Worm (Caenorhabditis elegans) whole organism, young adult: Measurements from ENCODE around the gene ver-4.

Source experiments
- B0261.1 ChIP-seq: sonication (generic microtip); optimal IDR thresholded peaks from 2 replicates; lab custom pipeline; 2016; ENCODE audit warnings: mild to moderate bottlenecking, missing genetic modification characterization, moderate library complexity, missing compliant biosample characterization
- F49E8.2 ChIP-seq: sonication (generic microtip); optimal IDR thresholded peaks from 3 replicates; lab custom pipeline; 2017; ENCODE audit warnings: missing genetic modification characterization, mild to moderate bottlenecking, missing compliant biosample characterization, antibody characterized with exemption, moderate library complexity; ENCODE audit not compliant: insufficient read depth
- F57A8.1 ChIP-seq: fragments of 200-800 bp; sonication (Bioruptor generic); optimal IDR thresholded peaks from 2 replicates; lab custom pipeline; 2018; ENCODE audit warnings: mild to moderate bottlenecking, missing genetic modification characterization, moderate library complexity, missing compliant biosample characterization
- F57C9.4 ChIP-seq: sonication (generic microtip); optimal IDR thresholded peaks from 2 replicates; lab custom pipeline; 2017; ENCODE audit warnings: mild to moderate bottlenecking, missing genetic modification characterization, missing compliant biosample characterization
- K12H6.12 ChIP-seq: fragments of 200-800 bp; sonication (Bioruptor generic); optimal IDR thresholded peaks from 2 replicates; lab custom pipeline; 2018; ENCODE audit warnings: mild to moderate bottlenecking, missing genetic modification characterization, missing compliant biosample characterization
- T07F8.4 ChIP-seq: sonication (generic microtip); optimal IDR thresholded peaks from 2 replicates; lab custom pipeline; 2016; ENCODE audit warnings: mild to moderate bottlenecking, missing genetic modification characterization, moderate library complexity, missing compliant biosample characterization
- Y53F4B.3 ChIP-seq: fragments of 200-800 bp; sonication (Bioruptor generic); IDR thresholded peaks from 2 replicates; pipeline ENCODE4 v1.3.6; 2022; ENCODE audit warnings: missing genetic modification reagents, missing genetic modification characterization, missing compliant biosample characterization
- Y79H2A.3 ChIP-seq: fragments of 200-800 bp; sonication (Bioruptor generic); conservative IDR thresholded peaks from 2 replicates; pipeline ENCODE4 v1.3.6; 2022; ENCODE audit warnings: missing genetic modification reagents, missing genetic modification characterization, missing compliant biosample characterization
- aptf-2 ChIP-seq: fragments of 200-800 bp; sonication (Bioruptor generic); conservative IDR thresholded peaks from 2 replicates; pipeline ENCODE4 v1.3.6; 2022; ENCODE audit warnings: missing genetic modification reagents, missing genetic modification characterization, missing compliant biosample characterization
- aptf-3 ChIP-seq: fragments of 200-800 bp; sonication (Bioruptor generic); IDR thresholded peaks from 2 replicates; pipeline ENCODE4 v1.3.6; 2022; ENCODE audit warnings: missing genetic modification characterization, missing compliant biosample characterization
- bed-2 ChIP-seq: fragments of 200-800 bp; sonication (Bioruptor generic); IDR thresholded peaks from 2 replicates; pipeline ENCODE4 v1.3.6; 2022; ENCODE audit warnings: missing genetic modification reagents, missing genetic modification characterization, missing compliant biosample characterization
- cebp-1 ChIP-seq, 2 experiments: fragments of 200-800 bp in 1 of 2; sonication (Bioruptor generic) in 1 of 2; sonication (generic microtip) in 1 of 2; IDR thresholded peaks in 1 of 2; optimal IDR thresholded peaks in 1 of 2; 2 replicates each; pipeline versions ENCODE4 v1.3.6 to Lab custom; 2017 to 2022; ENCODE audit warnings: missing compliant biosample characterization in 2 of 2, missing genetic modification characterization in 2 of 2, mild to moderate bottlenecking in 1 of 2, missing genetic modification reagents in 1 of 2, moderate library complexity in 1 of 2
- cebp-2 ChIP-seq: fragments of 200-800 bp; sonication (Bioruptor generic); IDR thresholded peaks from 2 replicates; pipeline ENCODE4 v1.3.6; 2022; ENCODE audit warnings: missing genetic modification characterization, missing compliant biosample characterization
- ceh-58 ChIP-seq: fragments of 200-800 bp; sonication (Bioruptor generic); IDR thresholded peaks from 2 replicates; pipeline ENCODE4 v1.3.6; 2022; ENCODE audit warnings: missing genetic modification characterization, missing compliant biosample characterization
- die-1 ChIP-seq: sonication (generic microtip); optimal IDR thresholded peaks from 2 replicates; lab custom pipeline; 2016; ENCODE audit warnings: missing genotype, mild to moderate bottlenecking, missing genetic modification characterization, missing compliant biosample characterization
- dpff-1 ChIP-seq: sonication (generic microtip); optimal IDR thresholded peaks from 2 replicates; lab custom pipeline; 2017; ENCODE audit warnings: mild to moderate bottlenecking, missing genetic modification characterization, missing compliant biosample characterization
- dpl-1 ChIP-seq: fragments of 150-350 bp; optimal IDR thresholded peaks from 2 replicates; lab custom pipeline; 2014; ENCODE audit warnings: missing biosample characterization, missing genetic modification reagents, missing genetic modification characterization
- egl-18 ChIP-seq: fragments of 200-800 bp; sonication (Bioruptor generic); IDR thresholded peaks from 2 replicates; pipeline ENCODE4 v1.3.6; 2022; ENCODE audit warnings: missing genetic modification reagents, missing genetic modification characterization, missing compliant biosample characterization
- egrh-3 ChIP-seq: fragments of 200-800 bp; sonication (Bioruptor generic); IDR thresholded peaks from 2 replicates; pipeline ENCODE4 v1.3.6; 2022; ENCODE audit warnings: missing genetic modification reagents, missing genetic modification characterization, missing compliant biosample characterization
- ets-4 ChIP-seq: fragments of 200-800 bp; sonication (Bioruptor generic); optimal IDR thresholded peaks from 2 replicates; lab custom pipeline; 2018; ENCODE audit warnings: mild to moderate bottlenecking, missing genetic modification characterization, missing compliant biosample characterization
- fkh-3 ChIP-seq: sonication (generic microtip); optimal IDR thresholded peaks from 2 replicates; lab custom pipeline; 2016; ENCODE audit warnings: mild to moderate bottlenecking, missing genetic modification characterization, missing compliant biosample characterization
- hlh-12 ChIP-seq: sonication (generic microtip); optimal IDR thresholded peaks from 2 replicates; lab custom pipeline; 2016; ENCODE audit warnings: missing genetic modification characterization, missing compliant biosample characterization
- hmg-1.2 ChIP-seq: fragments of 200-800 bp; sonication (Bioruptor generic); IDR thresholded peaks from 2 replicates; pipeline ENCODE4 v1.3.6; 2022; ENCODE audit warnings: missing genetic modification reagents, missing genetic modification characterization, missing compliant biosample characterization
- hrde-1 ChIP-seq: sonication (generic microtip); optimal IDR thresholded peaks from 2 replicates; lab custom pipeline; 2016; ENCODE audit warnings: missing genetic modification characterization, mild to moderate bottlenecking, missing compliant biosample characterization, moderate library complexity, missing genotype, missing genetic modification reagents, borderline replicate concordance
- lag-1 ChIP-seq: fragments of 200-800 bp; sonication (Bioruptor generic); IDR thresholded peaks from 2 replicates; pipeline ENCODE4 v1.3.6; 2022; ENCODE audit warnings: missing genetic modification reagents, missing genetic modification characterization, missing compliant biosample characterization
- lin-40 ChIP-seq: sonication (generic microtip); optimal IDR thresholded peaks from 2 replicates; lab custom pipeline; 2016; ENCODE audit warnings: missing genetic modification characterization, mild to moderate bottlenecking, missing compliant biosample characterization, missing genotype, missing genetic modification reagents
- lir-1 ChIP-seq: fragments of 200-800 bp; sonication (Bioruptor generic); conservative IDR thresholded peaks from 2 replicates; pipeline ENCODE4 v1.3.6; 2022; ENCODE audit warnings: missing genetic modification reagents, missing genetic modification characterization, missing compliant biosample characterization
- lsl-1 ChIP-seq: fragments of 200-800 bp; sonication (Bioruptor generic); optimal IDR thresholded peaks from 2 replicates; lab custom pipeline; 2018; ENCODE audit warnings: mild to moderate bottlenecking, missing genetic modification characterization, moderate library complexity, missing compliant biosample characterization
- madf-6 ChIP-seq: fragments of 200-800 bp; sonication (Bioruptor generic); IDR thresholded peaks from 2 replicates; pipeline ENCODE4 v1.3.6; 2022; ENCODE audit warnings: missing genetic modification reagents, missing genetic modification characterization, missing compliant biosample characterization
- mcd-1 ChIP-seq: fragments of 200-800 bp; sonication (Bioruptor generic); IDR thresholded peaks from 2 replicates; pipeline ENCODE4 v1.3.6; 2022; ENCODE audit warnings: missing genetic modification reagents, missing genetic modification characterization, missing compliant biosample characterization
- nhr-27 ChIP-seq: fragments of 200-800 bp; sonication (Bioruptor generic); optimal IDR thresholded peaks from 2 replicates; lab custom pipeline; 2018; ENCODE audit warnings: mild to moderate bottlenecking, missing genetic modification characterization, moderate library complexity, missing compliant biosample characterization
- nhr-80 ChIP-seq: sonication (generic microtip); optimal IDR thresholded peaks from 2 replicates; lab custom pipeline; 2016; ENCODE audit warnings: missing genetic modification characterization, missing compliant biosample characterization
- pha-4 ChIP-seq: fragments of 150-350 bp; sonication (generic microtip); optimal IDR thresholded peaks from 2 replicates; lab custom pipeline; 2014; ENCODE audit warnings: missing biosample characterization, missing genetic modification reagents, missing genetic modification characterization
- rcor-1 ChIP-seq: fragments of 200-800 bp; sonication (Bioruptor generic); IDR thresholded peaks from 2 replicates; pipeline ENCODE4 v1.3.6; 2022; ENCODE audit warnings: missing genetic modification reagents, missing genetic modification characterization, missing compliant biosample characterization
- rec-8 ChIP-seq, 2 experiments: sonication (generic microtip); optimal IDR thresholded peaks; 2 replicates each; lab custom pipeline; 2016; ENCODE audit warnings: mild to moderate bottlenecking in 2 of 2, missing genetic modification characterization in 2 of 2, missing genetic modification reagents in 2 of 2, missing genotype in 2 of 2, missing biosample characterization in 1 of 2, missing compliant biosample characterization in 1 of 2, moderate library complexity in 1 of 2
- repo-1 ChIP-seq: sonication (generic microtip); optimal IDR thresholded peaks from 2 replicates; lab custom pipeline; 2017; ENCODE audit warnings: mild to moderate bottlenecking, missing genetic modification characterization, missing compliant biosample characterization
- snpc-1.1 ChIP-seq: sonication (generic microtip); optimal IDR thresholded peaks from 2 replicates; lab custom pipeline; 2017; ENCODE audit warnings: missing genetic modification characterization, mild to moderate bottlenecking, missing compliant biosample characterization, antibody characterized with exemption, moderate library complexity, missing genotype, missing genetic modification reagents; ENCODE audit not compliant: insufficient read depth
- snpc-1.3 ChIP-seq: sonication (generic microtip); optimal IDR thresholded peaks from 2 replicates; lab custom pipeline; 2017; ENCODE audit warnings: missing genetic modification characterization, mild to moderate bottlenecking, missing compliant biosample characterization, antibody characterized with exemption, moderate library complexity, missing genotype, missing genetic modification reagents; ENCODE audit not compliant: insufficient read depth
- zfh-2 ChIP-seq: fragments of 200-800 bp; sonication (Bioruptor generic); conservative IDR thresholded peaks from 2 replicates; pipeline ENCODE4 v1.3.6; 2022; ENCODE audit warnings: missing genetic modification reagents, missing genetic modification characterization, missing compliant biosample characterization
- ztf-18 ChIP-seq: sonication (generic microtip); optimal IDR thresholded peaks from 2 replicates; lab custom pipeline; 2016; ENCODE audit warnings: missing genotype, mild to moderate bottlenecking, missing genetic modification characterization, missing compliant biosample characterization
- ztf-26 ChIP-seq: sonication (generic microtip); optimal IDR thresholded peaks from 2 replicates; lab custom pipeline; 2017; ENCODE audit warnings: missing genetic modification characterization, missing compliant biosample characterization
- ztf-6 ChIP-seq: fragments of 200-800 bp; sonication (Bioruptor generic); IDR thresholded peaks from 2 replicates; pipeline ENCODE4 v1.3.6; 2022; ENCODE audit warnings: missing genetic modification reagents, missing genetic modification characterization, missing compliant biosample characterization

The ver-4 gene

ce11 chrX:10959136-10959535 is 23.0 kb upstream of the ver-4 start, which contains the start of gene K09C8.2 (continued):
- TF ChIP-seq F57C9.4 (tag; lab: Kevin White, UChicago) (no peak), pha-4 (tag; lab: Kevin White, UChicago) (no peak), repo-1 (tag; lab: Kevin White, UChicago) (no peak)

ce11 chrX:10961724-10962123 is 20.4 kb upstream of the ver-4 start:
- TF ChIP-seq zfh-2 (GFP tag; lab: Robert Waterston, UW) (no peak), rec-8 (tag; optimal IDR thresholded peaks at IDR 0.05; lab: Kevin White, UChicago) (no peak), F49E8.2 (tag; lab: Kevin White, UChicago) (no peak), lin-40 (tag; lab: Kevin White, UChicago) (no peak), F57C9.4 (tag; lab: Kevin White, UChicago) (no peak), dpff-1 (no peak), cebp-2 (GFP tag; lab: Robert Waterston, UW) (no peak), egrh-3 (GFP tag; lab: Robert Waterston, UW) (no peak), ztf-26 (tag; lab: Kevin White, UChicago) (no peak), die-1 (tag; lab: Kevin White, UChicago) (no peak), hrde-1 (tag; lab: Kevin White, UChicago) (no peak), ztf-18 (no peak), cebp-1 (GFP tag; IDR thresholded peaks at IDR 0.05; lab: Robert Waterston, UW) (no peak), cebp-1 (tag; optimal IDR thresholded peaks at IDR 0.05; lab: Kevin White, UChicago) (no peak), Y79H2A.3 (GFP tag; lab: Robert Waterston, UW) (no peak), hlh-12 (tag; lab: Kevin White, UChicago) (no peak), mcd-1 (GFP tag; lab: Robert Waterston, UW) (no peak), lsl-1 (GFP tag; lab: Kevin White, UChicago) (no peak), madf-6 (GFP tag; lab: Robert Waterston, UW) (no peak), fkh-3 (no peak), bed-2 (GFP tag; lab: Robert Waterston, UW) (no peak)

ce11 chrX:10963453-10964046 is 18.6 kb upstream of the ver-4 start, which contains the start of gene nas-10:
nas-10 (minus strand) TSS chrX:10963503.
- peak; percentile 47 for TF ChIP-seq K12H6.12 (tag; lab: Kevin White, UChicago)
- no peak for TF ChIP-seq snpc-1.3 (tag; lab: Kevin White, UChicago)
- TF ChIP-seq aptf-2 (GFP tag; lab: Robert Waterston, UW) = 0 out of 2 replicates have a peak, but pooled peaks have one; percentile 25
- TF ChIP-seq die-1 (tag; lab: Kevin White, UChicago) = peak; percentile 89
- TF ChIP-seq hmg-1.2 (GFP tag; lab: Robert Waterston, UW) = peak; percentile 84
- TF ChIP-seq lir-1 (GFP tag; lab: Robert Waterston, UW) = 0 out of 2 replicates have a peak, but pooled peaks have one; percentile 10
- TF ChIP-seq ztf-6 = no peak
- TF ChIP-seq lag-1 = no peak
- 0 out of 2 replicates have a peak, but pooled peaks have one; percentile 11 for TF ChIP-seq aptf-3 (GFP tag; lab: Robert Waterston, UW)
- TF ChIP-seq F57C9.4 (tag; lab: Kevin White, UChicago) = peak; percentile 7
- TF ChIP-seq hlh-12 (tag; lab: Kevin White, UChicago) = peak; percentile 34
- 0 out of 2 replicates have a peak, but pooled peaks have one; percentile 5 for TF ChIP-seq Y53F4B.3 (GFP tag; lab: Robert Waterston, UW)
- peak; percentile 4 for TF ChIP-seq F57A8.1 (GFP tag; lab: Kevin White, UChicago)
- peak; percentile 39 for TF ChIP-seq T07F8.4 (tag; lab: Kevin White, UChicago)
- TF ChIP-seq ets-4 (GFP tag; lab: Kevin White, UChicago) = peak; percentile 56
- peak; percentile 73 for TF ChIP-seq hrde-1 (tag; lab: Kevin White, UChicago)
- peak; percentile 69 for TF ChIP-seq ztf-18
- 0 out of 2 replicates have a peak, but pooled peaks have one; percentile 63 for TF ChIP-seq egl-18
- no peak for TF ChIP-seq nhr-80 (tag; lab: Kevin White, UChicago)
- peak; percentile 97 for TF ChIP-seq B0261.1
- 0 out of 2 replicates have a peak, but pooled peaks have one; percentile 47 for TF ChIP-seq ceh-58
- TF ChIP-seq snpc-1.1 (tag; lab: Kevin White, UChicago) = peak; percentile 58
- TF ChIP-seq nhr-27 (tag; lab: Kevin White, UChicago) = peak; percentile 59
- TF ChIP-seq dpl-1 (GFP tag; lab: Kevin White, UChicago) = no peak
- TF ChIP-seq rcor-1 (GFP tag; lab: Robert Waterston, UW) = peak; percentile 73
